Worm (Caenorhabditis elegans) whole organism, young adult: ENCODE results near the gene timm-17B.2.

Experiments used
- B0019.2 ChIP-seq: fragments of 200-800 bp; sonication (Bioruptor generic); conservative IDR thresholded peaks from 2 replicates; pipeline ENCODE4 v1.3.6; 2022; ENCODE audit warnings: missing genetic modification reagents, missing genetic modification characterization, missing compliant biosample characterization
- B0336.3 ChIP-seq: fragments of 200-800 bp; sonication (Bioruptor generic); IDR thresholded peaks from 2 replicates; pipeline ENCODE4 v1.3.6; 2022; ENCODE audit warnings: missing genetic modification characterization, missing compliant biosample characterization
- C06A6.2 ChIP-seq: fragments of 200-800 bp; sonication (Bioruptor generic); conservative IDR thresholded peaks from 2 replicates; pipeline ENCODE4 v1.3.6; 2022; ENCODE audit warnings: missing genetic modification characterization, missing compliant biosample characterization
- D2030.7 ChIP-seq: fragments of 200-800 bp; sonication (Bioruptor generic); IDR thresholded peaks from 2 replicates; pipeline ENCODE4 v1.3.6; 2022; ENCODE audit warnings: missing genetic modification reagents, missing genetic modification characterization, missing compliant biosample characterization
- F23B12.7 ChIP-seq: sonication (generic microtip); optimal IDR thresholded peaks from 2 replicates; lab custom pipeline; 2017; ENCODE audit warnings: missing genetic modification characterization, mild to moderate bottlenecking, missing compliant biosample characterization, antibody characterized with exemption, moderate library complexity; ENCODE audit not compliant: insufficient read depth
- F52B5.7 ChIP-seq: sonication (generic microtip); optimal IDR thresholded peaks from 2 replicates; lab custom pipeline; 2016; ENCODE audit warnings: mild to moderate bottlenecking, missing genetic modification characterization, missing compliant biosample characterization
- F57A8.1 ChIP-seq: fragments of 200-800 bp; sonication (Bioruptor generic); optimal IDR thresholded peaks from 2 replicates; lab custom pipeline; 2018; ENCODE audit warnings: mild to moderate bottlenecking, missing genetic modification characterization, moderate library complexity, missing compliant biosample characterization
- K11D2.4 ChIP-seq: fragments of 200-800 bp; sonication (Bioruptor generic); IDR thresholded peaks from 2 replicates; pipeline ENCODE4 v1.3.6; 2022; ENCODE audit warnings: missing genetic modification reagents, missing genetic modification characterization, missing compliant biosample characterization
- K12H6.12 ChIP-seq: fragments of 200-800 bp; sonication (Bioruptor generic); optimal IDR thresholded peaks from 2 replicates; lab custom pipeline; 2018; ENCODE audit warnings: mild to moderate bottlenecking, missing genetic modification characterization, missing compliant biosample characterization
- T26A5.8 ChIP-seq: sonication (generic microtip); optimal IDR thresholded peaks from 2 replicates; lab custom pipeline; 2016; ENCODE audit warnings: missing genetic modification characterization, missing compliant biosample characterization
- Y53G8AR.9 ChIP-seq: fragments of 200-800 bp; sonication (Bioruptor generic); conservative IDR thresholded peaks from 2 replicates; pipeline ENCODE4 v1.3.6; 2022; ENCODE audit warnings: missing genetic modification reagents, missing genetic modification characterization, missing compliant biosample characterization
- Y56A3A.18 ChIP-seq: fragments of 200-800 bp; sonication (Bioruptor generic); IDR thresholded peaks from 2 replicates; pipeline ENCODE4 v1.3.6; 2022; ENCODE audit warnings: missing genetic modification reagents, missing genetic modification characterization, missing compliant biosample characterization
- Y95B8A.8 ChIP-seq: fragments of 200-800 bp; sonication (Bioruptor generic); IDR thresholded peaks from 2 replicates; pipeline ENCODE4 v1.3.6; 2022; ENCODE audit warnings: missing genetic modification reagents, missing genetic modification characterization, missing compliant biosample characterization
- ZK185.1 ChIP-seq: sonication (generic microtip); optimal IDR thresholded peaks from 2 replicates; lab custom pipeline; 2016; ENCODE audit warnings: mild to moderate bottlenecking, missing genetic modification characterization, missing compliant biosample characterization; ENCODE audit not compliant: poor library complexity, severe bottlenecking
- attf-3 ChIP-seq: fragments of 200-800 bp; sonication (Bioruptor generic); conservative IDR thresholded peaks from 2 replicates; pipeline ENCODE4 v1.3.6; 2022; ENCODE audit warnings: missing genetic modification reagents, missing genetic modification characterization, missing compliant biosample characterization
- attf-5 ChIP-seq: fragments of 200-800 bp; sonication (Bioruptor generic); optimal IDR thresholded peaks from 2 replicates; lab custom pipeline; 2018; ENCODE audit warnings: mild to moderate bottlenecking, missing genetic modification characterization, missing compliant biosample characterization
- attf-6 ChIP-seq: fragments of 200-800 bp; sonication (Bioruptor generic); IDR thresholded peaks from 2 replicates; pipeline ENCODE4 v1.3.6; 2022; ENCODE audit warnings: missing genetic modification reagents, missing genetic modification characterization, missing compliant biosample characterization
- cebp-2 ChIP-seq: fragments of 200-800 bp; sonication (Bioruptor generic); IDR thresholded peaks from 2 replicates; pipeline ENCODE4 v1.3.6; 2022; ENCODE audit warnings: missing genetic modification characterization, missing compliant biosample characterization
- ceh-40 ChIP-seq: fragments of 200-800 bp; sonication (Bioruptor generic); IDR thresholded peaks from 2 replicates; pipeline ENCODE4 v1.3.6; 2022; ENCODE audit warnings: missing genetic modification characterization, missing compliant biosample characterization
- ceh-91 ChIP-seq: fragments of 200-800 bp; sonication (Bioruptor generic); IDR thresholded peaks from 2 replicates; pipeline ENCODE4 v1.3.6; 2022; ENCODE audit warnings: missing genetic modification reagents, missing genetic modification characterization, missing compliant biosample characterization
- die-1 ChIP-seq: sonication (generic microtip); optimal IDR thresholded peaks from 2 replicates; lab custom pipeline; 2016; ENCODE audit warnings: missing genotype, mild to moderate bottlenecking, missing genetic modification characterization, missing compliant biosample characterization
- dox-1 ChIP-seq: fragments of 200-800 bp; sonication (Bioruptor generic); IDR thresholded peaks from 2 replicates; pipeline ENCODE4 v1.3.6; 2022; ENCODE audit warnings: missing genetic modification reagents, missing genetic modification characterization, missing compliant biosample characterization
- dpff-1 ChIP-seq: sonication (generic microtip); optimal IDR thresholded peaks from 2 replicates; lab custom pipeline; 2017; ENCODE audit warnings: mild to moderate bottlenecking, missing genetic modification characterization, missing compliant biosample characterization
- dpl-1 ChIP-seq: fragments of 150-350 bp; optimal IDR thresholded peaks from 2 replicates; lab custom pipeline; 2014; ENCODE audit warnings: missing biosample characterization, missing genetic modification reagents, missing genetic modification characterization
- egl-44 ChIP-seq: fragments of 200-800 bp; sonication (Bioruptor generic); IDR thresholded peaks from 2 replicates; pipeline ENCODE4 v1.3.6; 2022; ENCODE audit warnings: missing genetic modification reagents, missing genetic modification characterization, missing compliant biosample characterization
- egrh-3 ChIP-seq: fragments of 200-800 bp; sonication (Bioruptor generic); IDR thresholded peaks from 2 replicates; pipeline ENCODE4 v1.3.6; 2022; ENCODE audit warnings: missing genetic modification reagents, missing genetic modification characterization, missing compliant biosample characterization
- ekl-4 ChIP-seq: fragments of 200-800 bp; sonication (Bioruptor generic); IDR thresholded peaks from 2 replicates; pipeline ENCODE4 v1.3.6; 2022; ENCODE audit warnings: missing genetic modification reagents, missing genetic modification characterization, missing compliant biosample characterization
- hmg-1.2 ChIP-seq: fragments of 200-800 bp; sonication (Bioruptor generic); IDR thresholded peaks from 2 replicates; pipeline ENCODE4 v1.3.6; 2022; ENCODE audit warnings: missing genetic modification reagents, missing genetic modification characterization, missing compliant biosample characterization
- hsf-1 ChIP-seq: fragments of 200-800 bp; sonication (Bioruptor generic); IDR thresholded peaks from 2 replicates; pipeline ENCODE4 v1.3.6; 2022; ENCODE audit warnings: missing genetic modification reagents, missing genetic modification characterization, missing compliant biosample characterization
- let-607 ChIP-seq, 2 experiments: fragments of 200-800 bp in 1 of 2; sonication (Bioruptor generic) in 1 of 2; sonication (generic microtip) in 1 of 2; optimal IDR thresholded peaks; 2 replicates each; lab custom pipeline; 2016 to 2018; ENCODE audit warnings: mild to moderate bottlenecking in 2 of 2, missing compliant biosample characterization in 2 of 2, missing genetic modification characterization in 2 of 2, moderate library complexity in 2 of 2, missing genotype in 1 of 2
- lin-40 ChIP-seq: sonication (generic microtip); optimal IDR thresholded peaks from 2 replicates; lab custom pipeline; 2016; ENCODE audit warnings: missing genetic modification characterization, mild to moderate bottlenecking, missing compliant biosample characterization, missing genotype, missing genetic modification reagents
- lir-1 ChIP-seq: fragments of 200-800 bp; sonication (Bioruptor generic); conservative IDR thresholded peaks from 2 replicates; pipeline ENCODE4 v1.3.6; 2022; ENCODE audit warnings: missing genetic modification reagents, missing genetic modification characterization, missing compliant biosample characterization
- mcd-1 ChIP-seq: fragments of 200-800 bp; sonication (Bioruptor generic); IDR thresholded peaks from 2 replicates; pipeline ENCODE4 v1.3.6; 2022; ENCODE audit warnings: missing genetic modification reagents, missing genetic modification characterization, missing compliant biosample characterization
- mxl-1 ChIP-seq: sonication (generic microtip); optimal IDR thresholded peaks from 2 replicates; lab custom pipeline; 2016; ENCODE audit warnings: missing genetic modification characterization, missing compliant biosample characterization
- nfyb-1 ChIP-seq: fragments of 200-800 bp; sonication (Bioruptor generic); IDR thresholded peaks from 2 replicates; pipeline ENCODE4 v1.3.6; 2022; ENCODE audit warnings: missing genetic modification reagents, missing genetic modification characterization, missing compliant biosample characterization
- nhr-179 ChIP-seq: sonication (generic microtip); optimal IDR thresholded peaks from 2 replicates; lab custom pipeline; 2016; ENCODE audit warnings: mild to moderate bottlenecking, missing genetic modification characterization, missing compliant biosample characterization
- nhr-80 ChIP-seq: sonication (generic microtip); optimal IDR thresholded peaks from 2 replicates; lab custom pipeline; 2016; ENCODE audit warnings: missing genetic modification characterization, missing compliant biosample characterization
- rcor-1 ChIP-seq: fragments of 200-800 bp; sonication (Bioruptor generic); IDR thresholded peaks from 2 replicates; pipeline ENCODE4 v1.3.6; 2022; ENCODE audit warnings: missing genetic modification reagents, missing genetic modification characterization, missing compliant biosample characterization
- sea-2 ChIP-seq: fragments of 200-800 bp; sonication (Bioruptor generic); IDR thresholded peaks from 2 replicates; pipeline ENCODE4 v1.3.6; 2022; ENCODE audit warnings: missing genetic modification characterization, missing compliant biosample characterization
- snpc-4 ChIP-seq, 5 experiments: fragments of 150-350 bp in 1 of 5; sonication (generic microtip) in 4 of 5; optimal IDR thresholded peaks; 2 replicates each; lab custom pipeline; 2014 to 2018; ENCODE audit warnings: missing genetic modification characterization in 5 of 5, missing biosample characterization in 3 of 5, antibody characterized with exemption in 2 of 5, mild to moderate bottlenecking in 2 of 5, missing compliant biosample characterization in 2 of 5, missing genotype in 2 of 5, moderate library complexity in 2 of 5, missing genetic modification reagents in 1 of 5
- sptf-2 ChIP-seq: fragments of 200-800 bp; sonication (Bioruptor generic); optimal IDR thresholded peaks from 2 replicates; lab custom pipeline; 2018; ENCODE audit warnings: mild to moderate bottlenecking, missing genetic modification characterization, missing compliant biosample characterization
- tbp1 ChIP-seq: fragments of 200-800 bp; sonication (Bioruptor generic); optimal IDR thresholded peaks from 2 replicates; lab custom pipeline; 2018; ENCODE audit warnings: mild to moderate bottlenecking, missing genetic modification characterization, missing compliant biosample characterization
- xnd-1 ChIP-seq: sonication (generic microtip); optimal IDR thresholded peaks from 2 replicates; lab custom pipeline; 2016; ENCODE audit warnings: missing genotype, missing genetic modification reagents, missing genetic modification characterization, missing compliant biosample characterization
- zim-3 ChIP-seq: sonication (generic microtip); optimal IDR thresholded peaks from 2 replicates; lab custom pipeline; 2017; ENCODE audit warnings: mild to moderate bottlenecking, missing genetic modification characterization, moderate library complexity, missing compliant biosample characterization
- ztf-18 ChIP-seq: sonication (generic microtip); optimal IDR thresholded peaks from 2 replicates; lab custom pipeline; 2016; ENCODE audit warnings: missing genotype, mild to moderate bottlenecking, missing genetic modification characterization, missing compliant biosample characterization
- ztf-22 ChIP-seq: fragments of 200-800 bp; sonication (Bioruptor generic); optimal IDR thresholded peaks from 2 replicates; lab custom pipeline; 2018; ENCODE audit warnings: mild to moderate bottlenecking, missing genetic modification characterization, moderate library complexity, missing compliant biosample characterization

The timm-17B.2 gene

DNA sequence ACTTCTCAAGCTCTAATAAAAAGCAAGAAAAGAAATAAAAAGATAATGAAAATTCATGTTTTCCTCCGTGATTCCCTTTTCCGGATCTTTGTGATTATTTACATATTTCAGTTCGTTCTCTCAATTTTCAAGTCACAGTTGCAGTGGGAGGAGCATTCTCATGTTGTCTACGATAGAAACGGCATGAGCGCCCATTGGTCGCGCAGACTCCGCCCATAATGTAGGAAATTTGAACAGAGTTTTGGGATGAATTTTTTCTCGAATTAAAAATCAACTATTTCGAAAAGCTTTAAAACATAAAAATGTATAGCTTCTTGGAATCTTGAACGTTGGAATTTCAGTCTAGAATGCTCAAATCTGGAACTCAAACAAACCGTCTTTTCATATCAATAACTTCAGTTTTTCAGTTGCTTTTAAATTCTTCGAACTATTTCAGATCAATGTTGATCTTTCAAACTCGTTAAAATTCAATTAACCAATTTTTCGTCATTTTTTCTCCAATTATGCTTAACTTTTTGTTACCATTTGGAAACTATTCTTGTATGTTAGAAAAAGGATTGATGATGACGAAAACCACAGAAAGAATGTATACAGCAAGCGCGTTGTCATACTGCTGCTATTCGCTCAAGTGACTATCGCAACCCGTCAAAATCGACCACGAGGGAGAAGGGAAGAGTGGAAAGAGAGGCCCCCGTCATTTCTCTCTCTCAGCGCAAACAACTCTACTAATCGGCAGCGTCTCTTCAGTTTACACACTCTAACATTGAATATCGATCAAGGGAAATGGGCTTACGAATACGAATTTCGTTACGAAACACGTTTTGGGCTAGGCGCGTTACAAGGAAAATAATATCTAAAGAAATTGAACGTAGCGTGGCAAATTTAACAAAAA lies 35.4 kb downstream of the timm-17B.2 start (continued):
- TF ChIP-seq ceh-40 (GFP tag; lab: Robert Waterston, UW) (peak; percentile 40; the same call in 1 of the 2 replicates), attf-6 (GFP tag; lab: Robert Waterston, UW) (peak; percentile 46), let-607 (tag; optimal IDR thresholded peaks at IDR 0.05; lab: Kevin White, UChicago) (peak; percentile 64 to 89), attf-3 (0 out of 2 replicates have a peak, but pooled peaks have one; percentile 10), T26A5.8 (tag; lab: Kevin White, UChicago) (no peak), mcd-1 (peak; percentile 55), zim-3 (tag; lab: Kevin White, UChicago) (peak; percentile 40), F23B12.7 (no peak), ztf-18 (no peak), Y53G8AR.9 (GFP tag; lab: Robert Waterston, UW) (peak; percentile 69), B0336.3 (GFP tag; lab: Robert Waterston, UW) (peak; percentile 55), attf-5 (GFP tag; lab: Kevin White, UChicago) (peak; percentile 52), nfyb-1 (GFP tag; lab: Robert Waterston, UW) (peak; percentile 95), egrh-3 (GFP tag; lab: Robert Waterston, UW) (no peak), egl-44 (GFP tag; lab: Robert Waterston, UW) (peak; percentile 87; the same call in 1 of the 2 replicates), nhr-80 (tag; lab: Kevin White, UChicago) (peak; percentile 52), Y56A3A.18 (GFP tag; lab: Robert Waterston, UW) (peak; percentile 80), xnd-1 (tag; lab: Kevin White, UChicago) (no peak), ceh-91 (no peak), F57A8.1 (GFP tag; lab: Kevin White, UChicago) (no peak), hmg-1.2 (peak; percentile 62), D2030.7 (GFP tag; lab: Robert Waterston, UW) (no peak), ZK185.1 (tag; lab: Kevin White, UChicago) (peak; percentile 63), tbp1 (GFP tag; lab: Kevin White, UChicago) (peak; percentile 54), nhr-179 (tag; lab: Kevin White, UChicago) (no peak), die-1 (tag; lab: Kevin White, UChicago) (no peak), rcor-1 (peak; percentile 64), K11D2.4 (GFP tag; lab: Robert Waterston, UW) (peak; percentile 34), F52B5.7 (no peak), hsf-1 (0 out of 2 replicates have a peak, but pooled peaks have one; percentile 39), snpc-4 (GFP tag; optimal IDR thresholded peaks at IDR 0.05; lab: Kevin White, UChicago) (no peak), snpc-4 (tag; optimal IDR thresholded peaks at IDR 0.05; lab: Kevin White, UChicago) (peak in 3 of 4 experiments; percentile 33 to 77 (median 76)), mxl-1 (tag; lab: Kevin White, UChicago) (no peak), cebp-2 (peak; percentile 69; the same call in 1 of the 2 replicates), Y95B8A.8 (peak; percentile 58), dpff-1 (peak; percentile 34), sptf-2 (GFP tag; lab: Kevin White, UChicago) (no peak), lir-1 (GFP tag; lab: Robert Waterston, UW) (peak; percentile 57), dox-1 (GFP tag; lab: Robert Waterston, UW) (peak; percentile 43; the same call in 1 of the 2 replicates), ekl-4 (GFP tag; lab: Robert Waterston, UW) (peak; percentile 43; the same call in 1 of the 2 replicates), dpl-1 (GFP tag; lab: Kevin White, UChicago) (no peak), sea-2 (GFP tag; lab: Robert Waterston, UW) (no peak), C06A6.2 (GFP tag; lab: Robert Waterston, UW) (peak; percentile 10; the same call in 1 of the 2 replicates), K12H6.12 (peak; percentile 15), lin-40 (tag; lab: Kevin White, UChicago) (peak; percentile 41), B0019.2 (GFP tag; lab: Robert Waterston, UW) (no peak), ztf-22 (GFP tag; lab: Kevin White, UChicago) (peak; percentile 0)
